Worm (Caenorhabditis elegans) whole organism, L4 larva: Measurements from ENCODE around the gene memb-1.

Experiments
- F49E8.2 ChIP-seq: sonication (generic microtip); optimal IDR thresholded peaks from 2 replicates; lab custom pipeline; 2016; ENCODE audit warnings: missing compliant biosample characterization, mild to moderate bottlenecking, missing genetic modification characterization, borderline replicate concordance
- R02D3.7 ChIP-seq: fragments of 150-350 bp; sonication (generic microtip); optimal IDR thresholded peaks from 3 replicates; lab custom pipeline; 2014; ENCODE audit warnings: missing biosample characterization, missing genetic modification characterization
- T20F7.1 ChIP-seq: fragments of 200-800 bp; sonication (Bioruptor generic); optimal IDR thresholded peaks from 2 replicates; lab custom pipeline; 2018; ENCODE audit warnings: mild to moderate bottlenecking, missing genetic modification characterization, missing compliant biosample characterization
- T26A8.4 ChIP-seq: fragments of 200-800 bp; sonication (Bioruptor generic); IDR thresholded peaks from 2 replicates; pipeline ENCODE4 v1.3.6; 2022; ENCODE audit warnings: missing genetic modification characterization, missing compliant biosample characterization
- Y5F2A.4 ChIP-seq: fragments of 200-800 bp; sonication (Bioruptor generic); optimal IDR thresholded peaks from 2 replicates; lab custom pipeline; 2018; ENCODE audit warnings: mild to moderate bottlenecking, missing genetic modification characterization, missing compliant biosample characterization
- Y75B8A.6 ChIP-seq: fragments of 200-800 bp; sonication (Bioruptor generic); IDR thresholded peaks from 2 replicates; pipeline ENCODE4 v1.3.6; 2022; ENCODE audit warnings: missing genetic modification reagents, missing genetic modification characterization, missing compliant biosample characterization
- ZK546.5 ChIP-seq, 2 experiments: sonication (generic microtip); optimal IDR thresholded peaks; 2 replicates each; lab custom pipeline; 2017; ENCODE audit warnings: missing biosample characterization in 2 of 2, missing genetic modification characterization in 2 of 2
- aha-1 ChIP-seq: fragments of 150-350 bp; peaks from one replicate; lab custom pipeline; 2014; ENCODE audit warnings: missing biosample characterization, missing genetic modification characterization
- ama-1 ChIP-seq: fragments of 150-350 bp; optimal IDR thresholded peaks from 2 replicates; lab custom pipeline; 2014; ENCODE audit warnings: inconsistent platforms, mixed read lengths
- attf-4 ChIP-seq: sonication (generic microtip); optimal IDR thresholded peaks from 3 replicates; lab custom pipeline; 2017; ENCODE audit warnings: missing biosample characterization, missing genetic modification characterization
- ceh-20 ChIP-seq: fragments of 200-800 bp; sonication (Bioruptor generic); IDR thresholded peaks from 2 replicates; pipeline ENCODE4 v1.3.6; 2022; ENCODE audit warnings: missing genetic modification reagents, missing genetic modification characterization, missing compliant biosample characterization
- daf-12 ChIP-seq: fragments of 150-350 bp; optimal IDR thresholded peaks from 2 replicates; lab custom pipeline; 2014; ENCODE audit warnings: missing biosample characterization, missing genetic modification reagents, missing genetic modification characterization
- daf-8 ChIP-seq: fragments of 200-800 bp; sonication (Bioruptor generic); IDR thresholded peaks from 2 replicates; pipeline ENCODE4 v1.3.6; 2022; ENCODE audit warnings: missing genetic modification characterization, missing compliant biosample characterization
- duxl-1 ChIP-seq: sonication (generic microtip); optimal IDR thresholded peaks from 2 replicates; lab custom pipeline; 2016; ENCODE audit warnings: mild to moderate bottlenecking, missing genetic modification characterization, moderate library complexity, missing compliant biosample characterization; ENCODE audit not compliant: poor library complexity
- egl-43 ChIP-seq: fragments of 200-800 bp; sonication (Bioruptor generic); IDR thresholded peaks from 2 replicates; pipeline ENCODE4 v1.3.6; 2022; ENCODE audit warnings: missing genetic modification reagents, missing genetic modification characterization, missing compliant biosample characterization
- fos-1 ChIP-seq: fragments of 150-350 bp; optimal IDR thresholded peaks from 2 replicates; lab custom pipeline; 2014; ENCODE audit warnings: missing biosample characterization, missing genetic modification characterization
- hlh-11 ChIP-seq: fragments of 200-800 bp; sonication (Bioruptor generic); optimal IDR thresholded peaks from 2 replicates; lab custom pipeline; 2018; ENCODE audit warnings: mild to moderate bottlenecking, missing genetic modification characterization, missing compliant biosample characterization
- hlh-30 ChIP-seq: sonication (generic microtip); optimal IDR thresholded peaks from 2 replicates; lab custom pipeline; 2017; ENCODE audit warnings: antibody characterized with exemption, mild to moderate bottlenecking, missing genetic modification characterization, missing compliant biosample characterization; ENCODE audit not compliant: insufficient read depth
- hmg-1.1 ChIP-seq: fragments of 200-800 bp; sonication (Bioruptor generic); IDR thresholded peaks from 2 replicates; pipeline ENCODE4 v1.3.6; 2022; ENCODE audit warnings: missing genetic modification reagents, missing genetic modification characterization, missing compliant biosample characterization
- lin-38 ChIP-seq: fragments of 200-800 bp; sonication (Bioruptor generic); IDR thresholded peaks from 2 replicates; pipeline ENCODE4 v1.3.6; 2022; ENCODE audit warnings: missing genetic modification reagents, missing genetic modification characterization, missing compliant biosample characterization
- lir-3 ChIP-seq: sonication (generic microtip); optimal IDR thresholded peaks from 2 replicates; lab custom pipeline; 2016; ENCODE audit warnings: mild to moderate bottlenecking, missing genetic modification characterization, missing compliant biosample characterization
- madf-5 ChIP-seq, 2 experiments: fragments of 200-800 bp; sonication (Bioruptor generic); IDR thresholded peaks; 2 replicates each; pipeline ENCODE4 v1.3.6; 2022; ENCODE audit warnings: missing compliant biosample characterization in 2 of 2, missing genetic modification characterization in 2 of 2
- mdt-29 ChIP-seq: fragments of 200-800 bp; sonication (Bioruptor generic); IDR thresholded peaks from 2 replicates; pipeline ENCODE4 v1.3.6; 2022; ENCODE audit warnings: missing genetic modification reagents, missing genetic modification characterization, missing compliant biosample characterization
- mep-1 ChIP-seq: fragments of 150-350 bp; sonication (generic microtip); optimal IDR thresholded peaks from 3 replicates; lab custom pipeline; 2014; ENCODE audit warnings: missing biosample characterization, missing genetic modification characterization
- nhr-10 ChIP-seq: fragments of 150-350 bp; optimal IDR thresholded peaks from 2 replicates; lab custom pipeline; 2014; ENCODE audit warnings: missing biosample characterization, missing genetic modification characterization
- nhr-102 ChIP-seq: sonication (generic microtip); optimal IDR thresholded peaks from 2 replicates; lab custom pipeline; 2016; ENCODE audit warnings: mild to moderate bottlenecking, missing genetic modification characterization, moderate library complexity, missing compliant biosample characterization
- nhr-237 ChIP-seq: sonication (generic microtip); optimal IDR thresholded peaks from 2 replicates; lab custom pipeline; 2017; ENCODE audit warnings: missing biosample characterization, missing genetic modification characterization
- nhr-25 ChIP-seq: sonication (generic microtip); optimal IDR thresholded peaks from 2 replicates; lab custom pipeline; 2017; ENCODE audit warnings: missing genetic modification characterization, mild to moderate bottlenecking, missing compliant biosample characterization, antibody characterized with exemption, moderate library complexity, borderline replicate concordance; ENCODE audit not compliant: insufficient read depth
- nhr-28 ChIP-seq: fragments of 150-350 bp; optimal IDR thresholded peaks from 2 replicates; lab custom pipeline; 2014; ENCODE audit warnings: missing biosample characterization, missing genetic modification characterization
- nhr-48 ChIP-seq: sonication (generic microtip); optimal IDR thresholded peaks from 2 replicates; lab custom pipeline; 2016; ENCODE audit warnings: mild to moderate bottlenecking, missing genetic modification characterization, missing compliant biosample characterization
- rbr-2 ChIP-seq: sonication (generic microtip); optimal IDR thresholded peaks from 2 replicates; lab custom pipeline; 2016; ENCODE audit warnings: missing genotype, missing genetic modification characterization, missing compliant biosample characterization
- sdz-12 ChIP-seq: fragments of 200-800 bp; sonication (Bioruptor generic); optimal IDR thresholded peaks from 2 replicates; lab custom pipeline; 2018; ENCODE audit warnings: mild to moderate bottlenecking, missing genetic modification characterization, missing compliant biosample characterization
- snpc-4 ChIP-seq: fragments of 150-350 bp; optimal IDR thresholded peaks from 2 replicates; lab custom pipeline; 2014; ENCODE audit warnings: missing biosample characterization, missing genetic modification characterization
- tra-1 ChIP-seq: fragments of 200-800 bp; sonication (Bioruptor generic); IDR thresholded peaks from 2 replicates; pipeline ENCODE4 v1.3.6; 2022; ENCODE audit warnings: missing genetic modification reagents, missing genetic modification characterization, missing compliant biosample characterization
- unc-130 ChIP-seq: sonication (generic microtip); optimal IDR thresholded peaks from 2 replicates; lab custom pipeline; 2016; ENCODE audit warnings: missing genetic modification reagents, missing genetic modification characterization, missing compliant biosample characterization
- unc-62 ChIP-seq, 3 experiments: fragments of 150-350 bp in 1 of 3; sonication (generic microtip); optimal IDR thresholded peaks in 2 of 3; peaks in 1 of 3; 1 replicate in 1 of 3; 2 replicates in 2 of 3; lab custom pipeline; 2014 to 2017; ENCODE audit warnings: missing biosample characterization in 3 of 3, missing genetic modification characterization in 3 of 3, missing genetic modification reagents in 3 of 3, missing genotype in 1 of 3
- zip-11 ChIP-seq: fragments of 200-800 bp; sonication (Bioruptor generic); IDR thresholded peaks from 2 replicates; pipeline ENCODE4 v1.3.6; 2022; ENCODE audit warnings: missing genetic modification characterization, missing compliant biosample characterization
- zip-2 ChIP-seq: fragments of 150-350 bp; optimal IDR thresholded peaks from 2 replicates; lab custom pipeline; 2014; ENCODE audit warnings: missing biosample characterization, missing genetic modification characterization

Gene memb-1

DNA sequence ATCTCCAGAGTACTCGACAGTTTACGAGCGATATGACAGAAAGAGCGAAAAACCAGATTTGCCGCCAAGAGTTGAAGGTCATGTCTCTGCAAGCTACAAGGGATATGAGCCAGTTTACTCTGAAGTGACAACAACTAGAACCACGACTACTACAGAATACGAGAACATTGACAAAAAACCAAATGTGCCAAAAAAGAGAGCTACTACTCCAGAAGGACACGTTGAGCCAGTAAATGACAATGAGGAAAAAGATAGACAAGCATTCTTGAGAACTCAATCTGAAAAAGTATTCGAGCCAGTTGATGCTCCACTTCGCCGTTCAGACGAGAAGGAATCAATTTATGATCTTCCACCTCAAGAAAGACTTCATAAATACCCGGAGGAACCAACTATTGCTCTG, 24.0 kb downstream of the memb-1 start:
- no peak for TF ChIP-seq nhr-48 (tag; lab: Kevin White, UChicago)
- TF ChIP-seq unc-62 (GFP tag; optimal IDR thresholded peaks at IDR 0.05 in 1 of 2; lab: Kevin White, UChicago) = peak in 1 of 2 experiments; percentile 91
- no peak for TF ChIP-seq unc-62 (tag; optimal IDR thresholded peaks at IDR 0.05; lab: Kevin White, UChicago)
- no peak for TF ChIP-seq duxl-1 (tag; lab: Kevin White, UChicago)
- no peak for TF ChIP-seq hmg-1.1
- no peak for TF ChIP-seq nhr-102
- TF ChIP-seq F49E8.2 = no peak
- TF ChIP-seq, all 104 proteins: peak for 1

DNA sequence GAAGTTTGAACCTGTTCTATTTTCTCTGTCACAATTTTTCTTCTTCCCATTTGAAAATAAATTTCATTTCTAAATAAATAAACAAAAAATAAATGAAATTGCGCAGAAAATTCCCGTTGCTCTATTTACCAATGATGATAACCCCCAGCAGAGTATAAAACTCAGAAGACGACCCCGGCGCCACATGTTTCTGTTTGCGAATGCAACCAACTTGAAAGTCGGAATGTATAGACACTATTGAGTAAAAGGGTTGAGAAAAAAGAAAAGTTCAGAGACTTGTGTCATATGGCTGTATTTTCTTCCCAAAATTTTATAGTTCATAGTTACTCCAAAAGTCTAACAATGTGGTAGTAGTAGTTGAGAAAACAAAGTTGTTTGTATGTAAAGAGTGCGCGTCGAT, 29.7 kb downstream of the memb-1 start:
- TF ChIP-seq mep-1 (tag; lab: Kevin White, UChicago) = no peak
- TF ChIP-seq unc-130 = no peak
- TF ChIP-seq T20F7.1 (GFP tag; lab: Kevin White, UChicago) = no peak
- TF ChIP-seq nhr-237 (tag; lab: Kevin White, UChicago) = no peak
- TF ChIP-seq hmg-1.1 = no peak
- no peak for TF ChIP-seq fos-1 (tag; lab: Kevin White, UChicago)
- no peak for TF ChIP-seq Y5F2A.4 (GFP tag; lab: Kevin White, UChicago)
- no peak for TF ChIP-seq sdz-12 (GFP tag; lab: Kevin White, UChicago)
- TF ChIP-seq daf-8 (GFP tag; lab: Robert Waterston, UW) = no peak
- no peak for TF ChIP-seq R02D3.7 (tag; lab: Kevin White, UChicago)
- TF ChIP-seq ama-1 (lab: Kevin White, UChicago) = no peak
- no peak for TF ChIP-seq lin-38 (GFP tag; lab: Robert Waterston, UW)
- no peak for TF ChIP-seq madf-5 (GFP tag; IDR thresholded peaks at IDR 0.05; lab: Robert Waterston, UW)
- no peak for TF ChIP-seq Y75B8A.6
- no peak for TF ChIP-seq nhr-48 (tag; lab: Kevin White, UChicago)

DNA sequence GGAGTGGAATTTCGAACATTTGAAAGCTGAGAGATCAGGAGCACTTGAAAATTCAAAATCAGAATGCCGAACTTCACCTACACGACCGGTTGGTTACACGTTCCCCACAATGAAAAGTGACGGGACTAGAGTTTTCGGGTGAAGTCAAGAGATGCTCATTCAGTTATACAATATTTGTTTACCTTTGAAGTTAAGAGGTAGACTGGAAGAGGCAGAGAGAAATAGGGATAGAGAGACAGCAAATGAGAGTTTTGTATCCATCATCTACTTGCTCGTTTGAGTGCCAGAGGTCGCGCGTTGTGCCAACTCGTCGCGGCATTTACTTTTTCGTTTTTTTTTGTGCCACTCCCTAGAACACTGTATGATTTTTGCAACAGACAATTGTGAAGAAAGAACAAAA, 30.6 kb downstream of the memb-1 start:
- TF ChIP-seq attf-4 (no peak), nhr-28 (tag; lab: Kevin White, UChicago) (peak; percentile 5), T26A8.4 (GFP tag; lab: Robert Waterston, UW) (no peak), unc-130 (no peak)

DNA sequence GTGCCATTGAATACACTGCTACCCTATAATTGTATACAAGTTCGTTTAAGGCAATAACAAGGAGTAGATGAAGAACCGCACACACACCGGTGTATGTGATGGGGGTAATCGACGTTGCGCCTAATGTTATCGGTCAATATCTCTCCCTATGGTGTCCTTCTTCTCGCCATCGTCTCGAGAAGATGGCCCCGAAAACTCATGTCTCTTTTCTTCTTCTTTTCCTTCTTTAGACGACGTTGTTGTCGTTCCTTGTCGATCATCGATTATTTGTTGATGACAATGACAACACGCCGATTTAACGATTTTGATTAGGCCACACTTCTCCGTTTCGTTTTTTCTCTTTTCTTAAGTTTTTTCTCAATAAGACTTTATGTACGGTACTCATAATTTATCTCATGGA, 32.3 kb downstream of the memb-1 start:
- TF ChIP-seq unc-62 (GFP tag; optimal IDR thresholded peaks at IDR 0.05 in 1 of 2; lab: Kevin White, UChicago) (peak in 1 of 2 experiments; percentile 33), unc-62 (tag; optimal IDR thresholded peaks at IDR 0.05; lab: Kevin White, UChicago) (no peak), madf-5 (GFP tag; IDR thresholded peaks at IDR 0.05; lab: Robert Waterston, UW) (no peak), aha-1 (tag; lab: Kevin White, UChicago) (peak; percentile 38), hlh-30 (tag; lab: Kevin White, UChicago) (peak; percentile 44), R02D3.7 (tag; lab: Kevin White, UChicago) (no peak)

DNA sequence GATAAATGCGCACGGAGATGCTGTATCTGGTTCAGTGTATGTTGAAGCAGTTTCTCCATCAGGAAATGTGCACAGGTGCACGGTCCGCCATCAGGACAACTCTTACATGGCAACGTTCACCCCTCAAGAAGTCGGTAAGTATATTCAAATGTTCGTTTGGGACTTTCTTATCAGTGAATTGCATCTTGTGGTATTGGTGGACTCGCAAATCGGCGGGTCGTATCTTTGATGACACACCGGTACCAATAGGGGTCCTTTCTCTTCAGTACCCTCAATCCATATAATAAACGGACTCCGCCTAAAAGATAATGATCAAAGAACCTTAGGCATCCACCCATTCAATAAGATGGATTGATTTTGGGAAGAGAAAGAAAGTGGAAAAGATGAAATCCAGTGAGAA, 35.4 kb downstream of the memb-1 start:
- TF ChIP-seq ceh-20 (no peak), unc-130 (no peak), nhr-10 (tag; lab: Kevin White, UChicago) (no peak), mdt-29 (no peak), rbr-2 (no peak), egl-43 (no peak), mep-1 (tag; lab: Kevin White, UChicago) (no peak), Y5F2A.4 (GFP tag; lab: Kevin White, UChicago) (no peak)
- TF ChIP-seq, all 104 proteins: peak for 0

DNA sequence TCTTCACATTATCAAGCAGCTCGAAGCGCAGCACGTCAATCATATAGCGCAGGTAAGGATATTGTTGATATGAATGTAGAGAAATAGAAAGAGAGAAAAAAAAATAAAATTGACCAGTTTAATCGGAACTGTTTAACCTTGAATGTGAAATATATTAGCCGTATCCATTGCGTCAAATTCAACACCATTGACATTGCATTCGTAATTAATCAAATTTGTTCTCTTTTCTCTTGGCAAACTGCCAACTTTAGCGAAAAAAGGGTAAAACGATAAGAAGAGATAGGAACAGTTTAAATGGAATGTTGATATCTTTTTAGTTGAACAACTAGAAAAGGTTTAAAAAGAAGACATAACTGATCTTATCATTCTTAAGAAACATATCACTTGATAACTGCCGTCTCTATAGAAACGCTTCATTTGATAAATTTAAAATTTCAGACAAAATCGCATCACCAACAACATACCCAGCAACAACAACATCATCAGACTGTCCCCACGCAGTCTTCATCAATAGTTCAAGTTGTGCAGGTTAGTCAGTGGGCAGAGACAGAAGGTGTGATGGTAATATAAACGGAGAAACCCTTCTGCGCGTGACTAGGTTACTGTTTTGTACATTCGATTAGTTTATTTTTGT, 37.6 kb downstream of the memb-1 start:
- TF ChIP-seq daf-12 (tag; lab: Kevin White, UChicago) (no peak), snpc-4 (tag; lab: Kevin White, UChicago) (no peak), hlh-11 (tag; lab: Kevin White, UChicago) (peak; percentile 2), zip-2 (no peak), nhr-28 (tag; lab: Kevin White, UChicago) (peak; percentile 63), aha-1 (tag; lab: Kevin White, UChicago) (peak; percentile 79), nhr-25 (peak; percentile 88), unc-62 (GFP tag; optimal IDR thresholded peaks at IDR 0.05 in 1 of 2; lab: Kevin White, UChicago) (peak in 1 of 2 experiments; percentile 80), unc-62 (tag; optimal IDR thresholded peaks at IDR 0.05; lab: Kevin White, UChicago) (no peak), mep-1 (tag; lab: Kevin White, UChicago) (peak; percentile 30), rbr-2 (no peak), hlh-30 (tag; lab: Kevin White, UChicago) (peak; percentile 20), ZK546.5 (tag; optimal IDR thresholded peaks at IDR 0.05; lab: Kevin White, UChicago) (no peak), zip-11 (GFP tag; lab: Robert Waterston, UW) (no peak), daf-8 (GFP tag; lab: Robert Waterston, UW) (no peak), lir-3 (tag; lab: Kevin White, UChicago) (no peak), tra-1 (GFP tag; lab: Robert Waterston, UW) (no peak)
- TF ChIP-seq, all 104 proteins: peak for 7
